Worm (Caenorhabditis elegans): ENCODE results near the gene spe-10.

spe-10 gene

ce11 chrV:10361830-10362397 is 22.1 kb upstream of the spe-10 start, which contains the start of gene cash-1 (continued):
- TF ChIP-seq bed-2 (GFP tag; IDR thresholded peaks at IDR 0.05) (no peak), B0035.1 (tag; optimal IDR thresholded peaks at IDR 0.05) (no peak), B0019.2 (GFP tag; conservative IDR thresholded peaks at IDR 0.05) (no peak), dox-1 (GFP tag; IDR thresholded peaks at IDR 0.05) (peak; percentile 88), snpc-4 (GFP tag; optimal IDR thresholded peaks at IDR 0.05) (no peak), snpc-4 (tag; optimal IDR thresholded peaks at IDR 0.05) (peak in 3 of 4 experiments; percentile 43 to 64 (median 52)), somi-1 (GFP tag; optimal IDR thresholded peaks at IDR 0.05) (no peak), dpl-1 (GFP tag; optimal IDR thresholded peaks at IDR 0.05) (peak; percentile 68), dpff-1 (tag; optimal IDR thresholded peaks at IDR 0.05) (no peak), hlh-12 (tag; optimal IDR thresholded peaks at IDR 0.05) (no peak), ztf-6 (GFP tag; IDR thresholded peaks at IDR 0.05) (no peak), pha-4 (tag; optimal IDR thresholded peaks at IDR 0.05) (peak; percentile 8), hlh-26 (GFP tag; conservative IDR thresholded peaks at IDR 0.05) (no peak), lsl-1 (GFP tag; optimal IDR thresholded peaks at IDR 0.05) (peak; percentile 69), lsy-27 (tag; optimal IDR thresholded peaks at IDR 0.05; ENCODE audit: borderline replicate concordance, insufficient read depth) (peak; percentile 61), ztf-18 (tag; optimal IDR thresholded peaks at IDR 0.05) (peak; percentile 51), nhr-27 (tag; optimal IDR thresholded peaks at IDR 0.05) (no peak), ztf-28 (GFP tag; IDR thresholded peaks at IDR 0.05) (no peak), snpc-1.3 (tag; optimal IDR thresholded peaks at IDR 0.05; ENCODE audit: insufficient read depth) (no peak), T07F8.4 (tag; optimal IDR thresholded peaks at IDR 0.05) (no peak), F55B11.4 (tag; optimal IDR thresholded peaks at IDR 0.05; ENCODE audit: borderline replicate concordance, insufficient read depth) (no peak), repo-1 (tag; optimal IDR thresholded peaks at IDR 0.05) (no peak), fkh-3 (tag; optimal IDR thresholded peaks at IDR 0.05) (no peak), Y67H2A.10 (GFP tag; conservative IDR thresholded peaks at IDR 0.05) (no peak; the same call in 1 of the 2 replicates), hsf-1 (GFP tag; IDR thresholded peaks at IDR 0.05) (no peak), B0261.1 (tag; optimal IDR thresholded peaks at IDR 0.05) (no peak), Y56A3A.18 (GFP tag; IDR thresholded peaks at IDR 0.05) (no peak), C06A6.2 (GFP tag; conservative IDR thresholded peaks at IDR 0.05) (no peak), madf-10 (tag; optimal IDR thresholded peaks at IDR 0.05) (peak; percentile 17), sea-2 (GFP tag; IDR thresholded peaks at IDR 0.05) (no peak), efl-1 (GFP tag; optimal IDR thresholded peaks at IDR 0.05) (peak; percentile 75), nfya-2 (GFP tag; IDR thresholded peaks at IDR 0.05) (no peak), sdz-38 (tag; optimal IDR thresholded peaks at IDR 0.05) (no peak), nfya-1 (tag; optimal IDR thresholded peaks at IDR 0.05; ENCODE audit: borderline replicate concordance, insufficient read depth) (no peak), tlf-1 (GFP tag; optimal IDR thresholded peaks at IDR 0.05) (peak; percentile 66), madf-3 (GFP tag; IDR thresholded peaks at IDR 0.05) (peak; percentile 99), zim-3 (tag; optimal IDR thresholded peaks at IDR 0.05) (no peak), F57A8.1 (GFP tag; optimal IDR thresholded peaks at IDR 0.05) (no peak), ceh-79 (tag; optimal IDR thresholded peaks at IDR 0.05) (no peak), C17E4.6 (GFP tag; IDR thresholded peaks at IDR 0.05) (no peak), ceh-100 (GFP tag; IDR thresholded peaks at IDR 0.05) (no peak), ZK185.1 (tag; optimal IDR thresholded peaks at IDR 0.05; ENCODE audit: poor library complexity, severe bottlenecking) (peak; percentile 47), Y95B8A.8 (GFP tag; IDR thresholded peaks at IDR 0.05) (peak; percentile 56; the same call in 1 of the 2 replicates), chd-7 (tag; optimal IDR thresholded peaks at IDR 0.05) (no peak), him-1 (tag; optimal IDR thresholded peaks at IDR 0.05) (no peak), D2030.7 (GFP tag; IDR thresholded peaks at IDR 0.05) (peak; percentile 68), F49E8.2 (tag; optimal IDR thresholded peaks at IDR 0.05; ENCODE audit: insufficient read depth) (peak; percentile 51), lag-1 (GFP tag; IDR thresholded peaks at IDR 0.05) (no peak)
